Worm (Caenorhabditis elegans): Measurements from ENCODE around the gene gsto-2.

The gsto-2 gene

ce11 chrIII:8554472-8554871 lies at the start of gene gsto-2:
TSS of gene gsto-2 (plus strand) at chrIII:8554772.
- TF ChIP-seq ama-1 (optimal IDR thresholded peaks at IDR 0.05), result no peak
- no peak for TF ChIP-seq ceh-13 (GFP tag; optimal IDR thresholded peaks at IDR 0.05)
- no peak for TF ChIP-seq tra-4 (tag; optimal IDR thresholded peaks at IDR 0.05)
- TF ChIP-seq F13C5.2 (tag; optimal IDR thresholded peaks at IDR 0.05), result no peak
- no peak for TF ChIP-seq B0310.2 (tag; optimal IDR thresholded peaks at IDR 0.05)
- no peak for TF ChIP-seq flt-1 (GFP tag; IDR thresholded peaks at IDR 0.05)
- no peak for TF ChIP-seq tbx-37 (GFP tag; conservative IDR thresholded peaks at IDR 0.05)

- peak; percentile 33 for TF ChIP-seq hmg-4 (GFP tag; optimal IDR thresholded peaks at IDR 0.05)
- TF ChIP-seq ama-1 (optimal IDR thresholded peaks at IDR 0.05), result no peak
Measured at ce11 chrIII:8506348-8506747, 48.2 kb upstream of the gsto-2 start.

- TF ChIP-seq aly-1 (tag; optimal IDR thresholded peaks at IDR 0.05) (no peak), ceh-36 (tag; optimal IDR thresholded peaks at IDR 0.05) (no peak), F13C5.2 (tag; optimal IDR thresholded peaks at IDR 0.05) (no peak), tbx-37 (GFP tag; conservative IDR thresholded peaks at IDR 0.05) (no peak), hmbx-1 (tag; optimal IDR thresholded peaks at IDR 0.05) (no peak), ets-7 (tag; optimal IDR thresholded peaks at IDR 0.05) (no peak), tbx-11 (GFP tag; IDR thresholded peaks at IDR 0.05) (no peak), scrt-1 (GFP tag; IDR thresholded peaks at IDR 0.05) (no peak), B0310.2 (tag; optimal IDR thresholded peaks at IDR 0.05) (no peak), ama-1 (optimal IDR thresholded peaks at IDR 0.05) (no peak), pes-1 (GFP tag; IDR thresholded peaks at IDR 0.05) (no peak)
Measured at ce11 chrIII:8509218-8509617, 45.4 kb upstream of the gsto-2 start.

- TF ChIP-seq ceh-36 (tag; optimal IDR thresholded peaks at IDR 0.05) (no peak), hmbx-1 (tag; optimal IDR thresholded peaks at IDR 0.05) (no peak), aly-1 (tag; optimal IDR thresholded peaks at IDR 0.05) (no peak), tbx-11 (GFP tag; IDR thresholded peaks at IDR 0.05) (no peak), tra-4 (tag; optimal IDR thresholded peaks at IDR 0.05) (no peak), ceh-13 (GFP tag; optimal IDR thresholded peaks at IDR 0.05) (no peak), flt-1 (GFP tag; IDR thresholded peaks at IDR 0.05) (no peak), B0310.2 (tag; optimal IDR thresholded peaks at IDR 0.05) (no peak), sea-1 (GFP tag; conservative IDR thresholded peaks at IDR 0.05) (no peak), hnd-1 (tag; optimal IDR thresholded peaks at IDR 0.05) (no peak)
Measured at ce11 chrIII:8509644-8510393, 44.8 kb upstream of the gsto-2 start.

ce11 chrIII:8511711-8512110 lies 42.9 kb upstream of the gsto-2 start:
- TF ChIP-seq hmg-4 (GFP tag; optimal IDR thresholded peaks at IDR 0.05) (peak; percentile 23), F13C5.2 (tag; optimal IDR thresholded peaks at IDR 0.05) (no peak)

- no peak for TF ChIP-seq sea-1 (GFP tag; conservative IDR thresholded peaks at IDR 0.05)
- TF ChIP-seq ets-7 (tag; optimal IDR thresholded peaks at IDR 0.05), result no peak
- no peak for TF ChIP-seq scrt-1 (GFP tag; IDR thresholded peaks at IDR 0.05)
- TF ChIP-seq hmbx-1 (tag; optimal IDR thresholded peaks at IDR 0.05), result no peak
- no peak for TF ChIP-seq ceh-13 (GFP tag; optimal IDR thresholded peaks at IDR 0.05)
- TF ChIP-seq tbx-37 (GFP tag; conservative IDR thresholded peaks at IDR 0.05), result no peak
- TF ChIP-seq aly-1 (tag; optimal IDR thresholded peaks at IDR 0.05), result no peak
- TF ChIP-seq hmg-4 (GFP tag; optimal IDR thresholded peaks at IDR 0.05), result no peak
- TF ChIP-seq tbx-11 (GFP tag; IDR thresholded peaks at IDR 0.05), result no peak
- no peak for TF ChIP-seq F13C5.2 (tag; optimal IDR thresholded peaks at IDR 0.05)
- TF ChIP-seq ama-1 (optimal IDR thresholded peaks at IDR 0.05), result no peak
- no peak for TF ChIP-seq ceh-36 (tag; optimal IDR thresholded peaks at IDR 0.05)
- no peak for TF ChIP-seq hnd-1 (tag; optimal IDR thresholded peaks at IDR 0.05)
- TF ChIP-seq pes-1 (GFP tag; IDR thresholded peaks at IDR 0.05), result no peak
- no peak for TF ChIP-seq flt-1 (GFP tag; IDR thresholded peaks at IDR 0.05)
- TF ChIP-seq B0310.2 (tag; optimal IDR thresholded peaks at IDR 0.05), result no peak
- TF ChIP-seq tra-4 (tag; optimal IDR thresholded peaks at IDR 0.05), result no peak
Measured at ce11 chrIII:8512279-8512942, 42.2 kb upstream of the gsto-2 start.

ce11 chrIII:8518990-8519389 lies 35.6 kb upstream of the gsto-2 start:
- TF ChIP-seq tbx-37 (GFP tag; conservative IDR thresholded peaks at IDR 0.05), result no peak
- TF ChIP-seq ets-7 (tag; optimal IDR thresholded peaks at IDR 0.05), result no peak
- no peak for TF ChIP-seq hnd-1 (tag; optimal IDR thresholded peaks at IDR 0.05)
- TF ChIP-seq tbx-11 (GFP tag; IDR thresholded peaks at IDR 0.05), result no peak
- TF ChIP-seq ceh-36 (tag; optimal IDR thresholded peaks at IDR 0.05), result no peak
- TF ChIP-seq aly-1 (tag; optimal IDR thresholded peaks at IDR 0.05), result no peak
- TF ChIP-seq sea-1 (GFP tag; conservative IDR thresholded peaks at IDR 0.05), result no peak
- TF ChIP-seq ceh-13 (GFP tag; optimal IDR thresholded peaks at IDR 0.05), result no peak

ce11 chrIII:8519886-8520285 lies 34.7 kb upstream of the gsto-2 start, which contains the start of gene ZC21.8:
TSS of gene ZC21.8 (minus strand) at chrIII:8519986.
- no peak for TF ChIP-seq F13C5.2 (tag; optimal IDR thresholded peaks at IDR 0.05)
- no peak for TF ChIP-seq ets-7 (tag; optimal IDR thresholded peaks at IDR 0.05)
- no peak for TF ChIP-seq hmbx-1 (tag; optimal IDR thresholded peaks at IDR 0.05)
